Fruit fly (Drosophila melanogaster): ENCODE results near the gene CG34384.

CG34384 gene

dm6 chr3R:7884433-7884832 is 70.3 kb downstream of the CG34384 start:
- no peak for TF ChIP-seq CG34406 (GFP tag; optimal IDR thresholded peaks at IDR 0.05)
- no peak for TF ChIP-seq Blimp-1 (GFP tag; optimal IDR thresholded peaks at IDR 0.05)
- TF ChIP-seq CG10631 (GFP tag; optimal IDR thresholded peaks at IDR 0.05) = no peak
- no peak for TF ChIP-seq fkh (GFP tag; optimal IDR thresholded peaks at IDR 0.05)
- peak; percentile 22 for TF ChIP-seq Eip78C (GFP tag)
- no peak for TF ChIP-seq Eip93F (GFP tag; optimal IDR thresholded peaks at IDR 0.05)

dm6 chr3R:7886167-7886858 is 72.2 kb downstream of the CG34384 start, which contains the start of gene CG17816:
TSS of gene CG17816 (minus strand) at chr3R:7886733.
- TF ChIP-seq CG6854 (GFP tag; optimal IDR thresholded peaks at IDR 0.05) (peak; percentile 38), dsx (GFP tag; optimal IDR thresholded peaks at IDR 0.05; ENCODE audit: poor library complexity, severe bottlenecking) (no peak), Sox15 (GFP tag; optimal IDR thresholded peaks at IDR 0.05) (no peak), fd85E (GFP tag; optimal IDR thresholded peaks at IDR 0.05) (no peak), CG32006 (GFP tag; optimal IDR thresholded peaks at IDR 0.05) (no peak), Eip75B (GFP tag; optimal IDR thresholded peaks at IDR 0.05) (no peak), Eip78C (GFP tag) (peak; percentile 82), Gug (GFP tag; IDR thresholded peaks at IDR 0.05) (no peak), Hr39 (GFP tag; optimal IDR thresholded peaks at IDR 0.05) (no peak), CG6276 (GFP tag; optimal IDR thresholded peaks at IDR 0.05) (no peak), net (GFP tag; optimal IDR thresholded peaks at IDR 0.05) (no peak), CG6792 (GFP tag; optimal IDR thresholded peaks at IDR 0.05) (no peak), CG6808 (GFP tag; optimal IDR thresholded peaks at IDR 0.05) (no peak), CG7368 (GFP tag; optimal IDR thresholded peaks at IDR 0.05) (no peak), fkh (GFP tag; optimal IDR thresholded peaks at IDR 0.05) (no peak), CG16779 (tag; optimal IDR thresholded peaks at IDR 0.05) (no peak), CG15336 (GFP tag; IDR thresholded peaks at IDR 0.05) (no peak), Eip93F (GFP tag; optimal IDR thresholded peaks at IDR 0.05) (no peak), CG8632 (GFP tag; optimal IDR thresholded peaks at IDR 0.05) (no peak), Sox102F (GFP tag; optimal IDR thresholded peaks at IDR 0.05) (peak; percentile 38), CG4318 (GFP tag; optimal IDR thresholded peaks at IDR 0.05) (no peak), lz (GFP tag; optimal IDR thresholded peaks at IDR 0.05) (no peak), CG11294 (GFP tag; IDR thresholded peaks at IDR 0.05) (no peak), svp (GFP tag) (peak; percentile 96), ss (GFP tag; optimal IDR thresholded peaks at IDR 0.05) (peak in 1 of 2 experiments; percentile 2)

dm6 chr3R:7886859-7887190 is 72.7 kb downstream of the CG34384 start, which contains the start of gene ArgRS-m:
TSS of gene ArgRS-m (plus strand) at chr3R:7887045.
- TF ChIP-seq vri (GFP tag; optimal IDR thresholded peaks at IDR 0.05) (peak; percentile 16), CG6792 (GFP tag; optimal IDR thresholded peaks at IDR 0.05) (no peak), salr (GFP tag; optimal IDR thresholded peaks at IDR 0.05) (peak in 1 of 2 experiments; percentile 13), pdm3 (GFP tag; optimal IDR thresholded peaks at IDR 0.05) (peak; percentile 67), CG15336 (GFP tag; IDR thresholded peaks at IDR 0.05) (peak; percentile 74), CG32006 (GFP tag; optimal IDR thresholded peaks at IDR 0.05) (peak; percentile 64), spab (GFP tag; optimal IDR thresholded peaks at IDR 0.05) (no peak), CG10631 (GFP tag; optimal IDR thresholded peaks at IDR 0.05) (peak; percentile 71), fkh (GFP tag; optimal IDR thresholded peaks at IDR 0.05) (peak; percentile 96), dac (GFP tag; optimal IDR thresholded peaks at IDR 0.05) (peak; percentile 19), dsx (GFP tag; optimal IDR thresholded peaks at IDR 0.05; ENCODE audit: poor library complexity, severe bottlenecking) (no peak), CG6163 (GFP tag; IDR thresholded peaks at IDR 0.05) (peak; percentile 75), lz (GFP tag; optimal IDR thresholded peaks at IDR 0.05) (peak; percentile 66), OdsH (GFP tag; optimal IDR thresholded peaks at IDR 0.05) (peak; percentile 70), CG11902 (GFP tag; optimal IDR thresholded peaks at IDR 0.05) (peak; percentile 15), fd59A (GFP tag; optimal IDR thresholded peaks at IDR 0.05) (no peak), Hr39 (GFP tag; optimal IDR thresholded peaks at IDR 0.05) (peak; percentile 75), Blimp-1 (GFP tag; optimal IDR thresholded peaks at IDR 0.05) (no peak), CG11294 (GFP tag; IDR thresholded peaks at IDR 0.05) (peak; percentile 30; the same call in 1 of the 2 replicates), Sox15 (GFP tag; optimal IDR thresholded peaks at IDR 0.05) (peak; percentile 61), CG3919 (GFP tag; optimal IDR thresholded peaks at IDR 0.05) (peak; percentile 61), CG11762 (GFP tag; optimal IDR thresholded peaks at IDR 0.05; ENCODE audit: insufficient read depth) (no peak), CG1621 (tag; optimal IDR thresholded peaks at IDR 0.05) (peak; percentile 19), Hr38 (GFP tag; optimal IDR thresholded peaks at IDR 0.05) (no peak), Sox14 (GFP tag; optimal IDR thresholded peaks at IDR 0.05) (peak; percentile 80), topi (GFP tag; optimal IDR thresholded peaks at IDR 0.05) (peak; percentile 59), ss (GFP tag; optimal IDR thresholded peaks at IDR 0.05) (peak in 1 of 2 experiments; percentile 34), Gug (GFP tag; IDR thresholded peaks at IDR 0.05) (no peak), svp (GFP tag) (peak; percentile 83), Smox (GFP tag; optimal IDR thresholded peaks at IDR 0.05) (peak; percentile 60), Eip93F (GFP tag; optimal IDR thresholded peaks at IDR 0.05) (no peak), net (GFP tag; optimal IDR thresholded peaks at IDR 0.05) (peak; percentile 48), Met (GFP tag; optimal IDR thresholded peaks at IDR 0.05) (peak; percentile 67)

All from whole organism, prepupa.